Worm (Caenorhabditis elegans) whole organism, L2 larva: Measurements from ENCODE around the gene D2062.5.

Experiments used
- F13H6.1 ChIP-seq: sonication (generic microtip); optimal IDR thresholded peaks from 2 replicates; lab custom pipeline; 2016; ENCODE audit warnings: missing genetic modification characterization, missing compliant biosample characterization
- R02D3.7 ChIP-seq: fragments of 150-350 bp; optimal IDR thresholded peaks from 2 replicates; lab custom pipeline; 2014; ENCODE audit warnings: missing biosample characterization, missing genetic modification characterization
- Y55F3AM.14 ChIP-seq: fragments of 200-800 bp; sonication (Bioruptor generic); optimal IDR thresholded peaks from 2 replicates; lab custom pipeline; 2018; ENCODE audit warnings: mild to moderate bottlenecking, missing genetic modification characterization, missing compliant biosample characterization
- ZK546.5 ChIP-seq: sonication (generic microtip); optimal IDR thresholded peaks from 2 replicates; lab custom pipeline; 2017; ENCODE audit warnings: missing biosample characterization, missing genetic modification characterization
- alr-1 ChIP-seq: fragments of 150-350 bp; optimal IDR thresholded peaks from 2 replicates; lab custom pipeline; 2014; ENCODE audit warnings: missing biosample characterization, missing genetic modification characterization
- aly-2 ChIP-seq: fragments of 150-350 bp; optimal IDR thresholded peaks from 2 replicates; lab custom pipeline; 2014; ENCODE audit warnings: missing biosample characterization, missing genetic modification characterization
- ama-1 ChIP-seq: fragments of 150-350 bp; optimal IDR thresholded peaks from 2 replicates; lab custom pipeline; 2018; ENCODE audit warnings: inconsistent platforms
- blmp-1 ChIP-seq: sonication (generic microtip); optimal IDR thresholded peaks from 2 replicates; lab custom pipeline; 2017; ENCODE audit warnings: missing genetic modification characterization, mild to moderate bottlenecking, missing compliant biosample characterization, antibody characterized with exemption, moderate library complexity; ENCODE audit not compliant: insufficient read depth
- ceh-16 ChIP-seq: fragments of 150-350 bp; optimal IDR thresholded peaks from 2 replicates; lab custom pipeline; 2014; ENCODE audit warnings: missing biosample characterization, missing genetic modification characterization
- ceh-82 ChIP-seq: fragments of 150-350 bp; optimal IDR thresholded peaks from 2 replicates; lab custom pipeline; 2014; ENCODE audit warnings: missing biosample characterization, missing genetic modification characterization
- crh-2 ChIP-seq: sonication (generic microtip); optimal IDR thresholded peaks from 2 replicates; lab custom pipeline; 2017; ENCODE audit warnings: missing biosample characterization, missing genetic modification characterization
- dmd-4 ChIP-seq: sonication (generic microtip); optimal IDR thresholded peaks from 2 replicates; lab custom pipeline; 2017; ENCODE audit warnings: missing biosample characterization, missing genetic modification characterization
- elt-1 ChIP-seq: fragments of 150-350 bp; optimal IDR thresholded peaks from 2 replicates; lab custom pipeline; 2014; ENCODE audit warnings: missing biosample characterization, missing genetic modification characterization
- elt-3 ChIP-seq: sonication (generic microtip); optimal IDR thresholded peaks from 2 replicates; lab custom pipeline; 2017; ENCODE audit warnings: missing biosample characterization, missing genetic modification characterization
- fos-1 ChIP-seq: fragments of 150-350 bp; optimal IDR thresholded peaks from 2 replicates; lab custom pipeline; 2014; ENCODE audit warnings: missing biosample characterization, missing genetic modification characterization
- gmeb-1 ChIP-seq: fragments of 150-350 bp; optimal IDR thresholded peaks from 2 replicates; lab custom pipeline; 2014; ENCODE audit warnings: missing biosample characterization, missing genetic modification characterization
- lin-11 ChIP-seq: fragments of 150-350 bp; sonication (generic microtip); optimal IDR thresholded peaks from 2 replicates; lab custom pipeline; 2014; ENCODE audit warnings: missing biosample characterization, missing genetic modification characterization, inconsistent platforms, mixed read lengths
- mab-5 ChIP-seq: fragments of 150-350 bp; optimal IDR thresholded peaks from 2 replicates; lab custom pipeline; 2014; ENCODE audit warnings: missing biosample characterization, missing genetic modification characterization
- mdl-1 ChIP-seq, 2 experiments: fragments of 150-350 bp in 1 of 2; sonication (generic microtip) in 1 of 2; optimal IDR thresholded peaks; 2 replicates each; lab custom pipeline; 2017; ENCODE audit warnings: missing biosample characterization in 2 of 2, missing genetic modification characterization in 2 of 2
- nhr-11 ChIP-seq: fragments of 150-350 bp; optimal IDR thresholded peaks from 2 replicates; lab custom pipeline; 2014; ENCODE audit warnings: missing biosample characterization, missing genetic modification characterization
- nhr-12 ChIP-seq: fragments of 150-350 bp; optimal IDR thresholded peaks from 2 replicates; lab custom pipeline; 2014; ENCODE audit warnings: missing biosample characterization, missing genetic modification characterization
- nhr-129 ChIP-seq: fragments of 150-350 bp; optimal IDR thresholded peaks from 2 replicates; lab custom pipeline; 2014; ENCODE audit warnings: missing biosample characterization, missing genetic modification characterization
- nhr-21 ChIP-seq: fragments of 150-350 bp; optimal IDR thresholded peaks from 2 replicates; lab custom pipeline; 2014; ENCODE audit warnings: missing biosample characterization, missing genetic modification characterization
- nhr-23 ChIP-seq: fragments of 150-350 bp; optimal IDR thresholded peaks from 2 replicates; lab custom pipeline; 2014; ENCODE audit warnings: missing biosample characterization, missing genetic modification reagents, missing genetic modification characterization
- nhr-25 ChIP-seq: fragments of 150-350 bp; sonication (generic microtip); optimal IDR thresholded peaks from 3 replicates; lab custom pipeline; 2014; ENCODE audit warnings: missing biosample characterization, missing genetic modification characterization
- nhr-6 ChIP-seq: fragments of 150-350 bp; optimal IDR thresholded peaks from 2 replicates; lab custom pipeline; 2014; ENCODE audit warnings: missing biosample characterization, missing genetic modification characterization
- nhr-77 ChIP-seq: fragments of 150-350 bp; optimal IDR thresholded peaks from 2 replicates; lab custom pipeline; 2014; ENCODE audit warnings: missing biosample characterization, missing genetic modification characterization
- peb-1 ChIP-seq: fragments of 150-350 bp; optimal IDR thresholded peaks from 2 replicates; lab custom pipeline; 2014; ENCODE audit warnings: missing biosample characterization, missing genetic modification characterization
- skn-1 ChIP-seq: sonication (generic microtip); optimal IDR thresholded peaks from 2 replicates; lab custom pipeline; 2017; ENCODE audit warnings: missing biosample characterization, missing genetic modification characterization
- sma-3 ChIP-seq: sonication (generic microtip); optimal IDR thresholded peaks from 2 replicates; lab custom pipeline; 2016; ENCODE audit warnings: missing genetic modification reagents, missing genetic modification characterization, missing compliant biosample characterization
- sma-9 ChIP-seq, 2 experiments: fragments of 150-350 bp in 1 of 2; sonication (generic microtip) in 1 of 2; optimal IDR thresholded peaks; 2 replicates each; lab custom pipeline; 2014 to 2016; ENCODE audit warnings: missing genetic modification characterization in 2 of 2, mild to moderate bottlenecking in 1 of 2, missing biosample characterization in 1 of 2, missing compliant biosample characterization in 1 of 2, missing genetic modification reagents in 1 of 2, moderate library complexity in 1 of 2
- snpc-4 ChIP-seq: fragments of 150-350 bp; optimal IDR thresholded peaks from 2 replicates; lab custom pipeline; 2014; ENCODE audit warnings: missing biosample characterization, missing genetic modification characterization
- unc-55 ChIP-seq: fragments of 150-350 bp; sonication (generic microtip); optimal IDR thresholded peaks from 3 replicates; lab custom pipeline; 2014; ENCODE audit warnings: missing biosample characterization, missing genetic modification reagents, missing genetic modification characterization
- unc-62 ChIP-seq: fragments of 150-350 bp; optimal IDR thresholded peaks from 2 replicates; lab custom pipeline; 2014; ENCODE audit warnings: missing biosample characterization, missing genetic modification reagents, missing genetic modification characterization
- zag-1 ChIP-seq: fragments of 150-350 bp; optimal IDR thresholded peaks from 2 replicates; lab custom pipeline; 2014; ENCODE audit warnings: missing biosample characterization, missing genetic modification characterization
- ztf-1 ChIP-seq: fragments of 200-800 bp; sonication (Bioruptor generic); conservative IDR thresholded peaks from 2 replicates; pipeline ENCODE4 v1.3.6; 2022; ENCODE audit warnings: missing genetic modification characterization, missing compliant biosample characterization
- ztf-11 ChIP-seq: sonication (generic microtip); optimal IDR thresholded peaks from 2 replicates; lab custom pipeline; 2017; ENCODE audit warnings: missing biosample characterization, missing genetic modification characterization
- ztf-4 ChIP-seq: fragments of 150-350 bp; optimal IDR thresholded peaks from 2 replicates; lab custom pipeline; 2014; ENCODE audit warnings: missing biosample characterization, missing genetic modification characterization

The D2062.5 gene

DNA sequence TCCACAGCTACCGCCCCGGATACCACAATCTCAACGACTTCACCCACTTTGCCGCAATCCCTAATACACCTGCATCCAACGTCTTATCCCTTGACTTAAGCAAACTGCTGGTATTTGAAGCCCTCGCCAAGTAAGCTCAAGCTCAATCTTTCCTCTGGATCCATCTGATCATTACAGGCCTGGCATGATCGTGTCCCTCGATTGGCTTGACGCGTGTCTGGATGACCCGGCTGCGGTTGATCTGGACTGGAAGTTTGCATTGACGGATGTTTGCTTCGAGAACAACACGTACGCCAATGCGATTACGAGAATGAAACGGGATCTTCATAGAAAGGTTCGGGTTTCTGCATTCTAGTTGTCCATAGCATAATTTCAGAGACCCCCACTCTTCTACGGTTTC lies 21.6 kb upstream of the D2062.5 start:
- no peak for TF ChIP-seq zag-1 (tag; lab: Kevin White, UChicago)
- no peak for TF ChIP-seq nhr-11
- TF ChIP-seq nhr-23 (tag; lab: Kevin White, UChicago), result no peak
- no peak for TF ChIP-seq blmp-1 (tag; lab: Kevin White, UChicago)
- no peak for TF ChIP-seq nhr-25 (tag; lab: Kevin White, UChicago)
- TF ChIP-seq ztf-11 (tag; lab: Kevin White, UChicago), result no peak
- no peak for TF ChIP-seq mab-5 (tag; lab: Kevin White, UChicago)
- no peak for TF ChIP-seq ceh-16 (tag; lab: Kevin White, UChicago)
- no peak for TF ChIP-seq elt-1
- no peak for TF ChIP-seq mdl-1 (tag; optimal IDR thresholded peaks at IDR 0.05; lab: Kevin White, UChicago)
- no peak for TF ChIP-seq nhr-6 (tag; lab: Kevin White, UChicago)
- no peak for TF ChIP-seq crh-2
- no peak for TF ChIP-seq elt-3 (tag; lab: Kevin White, UChicago)
- TF ChIP-seq gmeb-1 (tag; lab: Kevin White, UChicago), result no peak
- TF ChIP-seq snpc-4 (tag; lab: Kevin White, UChicago), result no peak
- TF ChIP-seq ZK546.5, result no peak
- TF ChIP-seq unc-55, result no peak
- no peak for TF ChIP-seq nhr-77 (tag; lab: Kevin White, UChicago)
- TF ChIP-seq, all 48 proteins: peak for 0

DNA sequence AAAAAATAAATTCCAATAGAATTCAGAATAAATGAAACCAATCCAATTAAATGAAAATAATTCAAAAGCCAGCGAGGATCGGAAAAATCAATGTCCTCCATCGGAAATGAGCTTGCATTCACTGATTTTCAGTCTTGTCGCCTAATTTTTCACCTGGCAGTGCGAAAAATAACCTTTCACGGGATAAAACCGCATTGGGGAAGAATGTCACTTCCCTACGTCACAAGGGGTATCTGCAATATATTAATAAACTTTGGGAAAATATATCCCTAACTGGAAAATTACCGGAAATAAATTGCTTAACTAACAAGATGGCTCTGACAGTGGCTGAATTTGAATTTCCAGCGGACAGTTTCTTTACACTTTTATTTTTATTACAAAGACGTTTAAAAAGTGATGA lies 17.3 kb upstream of the D2062.5 start, which contains the start of gene sri-77:
Gene sri-77, minus strand, starts transcription at position 101 of the 400 bp plus-strand sequence.
- no peak for TF ChIP-seq nhr-25 (tag; lab: Kevin White, UChicago)
- no peak for TF ChIP-seq nhr-11
- no peak for TF ChIP-seq unc-62 (GFP tag; lab: Kevin White, UChicago)
- no peak for TF ChIP-seq snpc-4 (tag; lab: Kevin White, UChicago)
- no peak for TF ChIP-seq peb-1 (tag; lab: Kevin White, UChicago)
- no peak for TF ChIP-seq ztf-1 (GFP tag; lab: Robert Waterston, UW)
- no peak for TF ChIP-seq nhr-12 (tag; lab: Kevin White, UChicago)
- TF ChIP-seq sma-9 (GFP tag; optimal IDR thresholded peaks at IDR 0.05; lab: Kevin White, UChicago), result no peak
- no peak for TF ChIP-seq sma-9 (tag; optimal IDR thresholded peaks at IDR 0.05; lab: Kevin White, UChicago)
- no peak for TF ChIP-seq unc-55
- no peak for TF ChIP-seq ama-1 (lab: Kevin White, UChicago)
- TF ChIP-seq ceh-82, result no peak
- no peak for TF ChIP-seq nhr-21 (tag; lab: Kevin White, UChicago)
- no peak for TF ChIP-seq ztf-4
- TF ChIP-seq gmeb-1 (tag; lab: Kevin White, UChicago), result no peak
- TF ChIP-seq nhr-23 (tag; lab: Kevin White, UChicago), result no peak
- no peak for TF ChIP-seq F13H6.1 (tag; lab: Kevin White, UChicago)
- TF ChIP-seq, all 48 proteins: peak for 0

DNA sequence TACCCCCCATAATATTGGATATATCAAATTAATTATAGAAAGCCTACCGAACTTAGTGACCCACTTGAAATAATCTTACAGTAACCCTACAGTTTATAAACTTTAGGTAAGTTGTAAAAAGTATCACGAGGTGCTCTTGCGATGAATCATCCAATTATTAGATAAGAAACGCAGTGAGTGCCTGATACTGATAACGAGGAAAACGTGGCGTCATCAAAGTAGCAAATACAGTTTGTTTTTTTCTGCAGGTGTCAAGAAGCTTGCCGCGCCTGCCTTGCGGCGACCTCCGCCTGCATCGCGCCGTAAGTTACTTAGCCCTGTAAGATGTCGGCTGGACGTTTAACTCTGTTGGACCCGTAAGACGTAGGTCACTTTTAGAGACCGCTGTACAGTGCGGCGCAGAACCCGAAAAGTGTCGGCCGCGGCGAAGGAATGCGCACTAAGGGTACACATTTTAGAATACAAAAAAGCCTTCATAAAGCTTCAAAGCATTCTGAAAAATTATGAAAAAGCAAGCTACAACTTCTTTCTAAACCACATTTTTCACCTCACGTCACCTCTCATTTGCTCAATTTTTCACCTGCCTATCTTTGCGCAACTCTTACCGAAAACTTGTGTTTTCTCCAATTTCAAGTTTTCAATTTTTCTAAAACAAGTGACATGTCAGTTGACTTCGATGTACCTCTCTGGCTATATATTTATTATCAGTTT lies 12.2 kb upstream of the D2062.5 start, which contains the start of gene sri-38:
Gene sri-38, plus strand, starts transcription at position 661 of the 711 bp plus-strand sequence.
- TF ChIP-seq skn-1 (tag; lab: Kevin White, UChicago) (no peak), fos-1 (peak; percentile 95), Y55F3AM.14 (GFP tag; lab: Kevin White, UChicago) (no peak), ama-1 (lab: Kevin White, UChicago) (no peak), crh-2 (peak; percentile 49), aly-2 (tag; lab: Kevin White, UChicago) (no peak), snpc-4 (tag; lab: Kevin White, UChicago) (no peak)

DNA sequence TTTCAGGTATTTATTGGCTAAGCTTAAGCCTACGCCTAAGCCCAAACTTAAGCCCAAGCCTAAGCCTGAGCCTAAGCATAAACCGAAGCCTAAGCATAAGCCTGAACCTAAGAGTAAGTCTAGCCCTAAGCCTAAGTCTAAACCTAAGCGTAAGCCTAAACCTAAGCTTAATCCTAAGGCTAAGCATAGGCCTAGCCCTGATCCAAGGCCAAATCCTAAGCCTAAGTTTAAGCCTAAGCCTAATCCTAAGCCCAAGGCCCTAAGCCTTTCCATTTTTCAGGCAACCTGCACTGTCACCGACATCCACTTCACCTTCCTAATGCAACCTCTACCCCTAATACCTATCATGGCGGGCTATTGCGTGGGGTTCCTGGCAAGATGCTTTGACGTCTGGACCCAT lies 11.6 kb upstream of the D2062.5 start:
- TF ChIP-seq alr-1 (tag; lab: Kevin White, UChicago), result no peak
- no peak for TF ChIP-seq nhr-129 (tag; lab: Kevin White, UChicago)
- no peak for TF ChIP-seq dmd-4 (tag; lab: Kevin White, UChicago)
- no peak for TF ChIP-seq mab-5 (tag; lab: Kevin White, UChicago)
- no peak for TF ChIP-seq gmeb-1 (tag; lab: Kevin White, UChicago)
- no peak for TF ChIP-seq fos-1
- TF ChIP-seq sma-9 (GFP tag; optimal IDR thresholded peaks at IDR 0.05; lab: Kevin White, UChicago), result no peak
- no peak for TF ChIP-seq sma-9 (tag; optimal IDR thresholded peaks at IDR 0.05; lab: Kevin White, UChicago)
- TF ChIP-seq nhr-11, result no peak
- TF ChIP-seq elt-3 (tag; lab: Kevin White, UChicago), result no peak
- TF ChIP-seq sma-3 (GFP tag; lab: Kevin White, UChicago), result no peak
- TF ChIP-seq R02D3.7 (tag; lab: Kevin White, UChicago), result no peak
- TF ChIP-seq lin-11 (tag; lab: Kevin White, UChicago), result no peak
- TF ChIP-seq, all 48 proteins: peak for 0
